Worm (Caenorhabditis elegans): Measurements from ENCODE around the gene srh-34.

DNA sequence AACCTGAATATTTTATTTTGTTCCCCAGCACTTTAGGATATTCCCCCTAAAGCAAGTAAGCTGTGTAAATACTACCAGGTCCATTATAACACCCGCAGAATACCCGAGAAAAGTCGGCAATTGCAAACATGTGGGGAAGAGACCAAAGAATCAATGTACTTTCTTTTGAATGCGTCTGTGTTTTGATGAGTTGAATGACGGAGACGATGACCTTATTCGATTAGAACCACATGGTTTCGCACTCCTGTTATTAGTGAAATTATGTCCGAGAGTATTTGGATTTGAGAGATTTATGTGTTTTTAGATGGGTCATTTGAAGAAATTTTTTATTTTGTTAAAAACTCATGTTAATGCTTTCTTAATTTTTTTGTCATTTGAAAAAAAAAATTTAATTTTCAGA lies 18.9 kb upstream of the srh-34 start:
- TF ChIP-seq him-1 (tag; optimal IDR thresholded peaks at IDR 0.05) (no peak), W03F9.2 (tag; optimal IDR thresholded peaks at IDR 0.05) (no peak)

All from whole organism, L4/young adult.